Worm (Caenorhabditis elegans) whole organism, midembryonic: ENCODE data around the gene orc-2.

ENCODE experiments used
- cog-1 ChIP-seq: sonication (generic microtip); optimal IDR thresholded peaks from 2 replicates; lab custom pipeline; 2016; ENCODE audit warnings: missing genetic modification characterization, missing compliant biosample characterization
- klf-2 ChIP-seq: fragments of 200-800 bp; sonication (Bioruptor generic); conservative IDR thresholded peaks from 2 replicates; pipeline ENCODE4 v1.3.6; 2022; ENCODE audit warnings: missing genetic modification reagents, missing genetic modification characterization, missing compliant biosample characterization
- med-1 ChIP-seq: sonication (generic microtip); optimal IDR thresholded peaks from 2 replicates; lab custom pipeline; 2017; ENCODE audit warnings: missing genetic modification characterization, mild to moderate bottlenecking, missing compliant biosample characterization, antibody characterized with exemption, missing genetic modification reagents; ENCODE audit not compliant: insufficient read depth

DNA sequence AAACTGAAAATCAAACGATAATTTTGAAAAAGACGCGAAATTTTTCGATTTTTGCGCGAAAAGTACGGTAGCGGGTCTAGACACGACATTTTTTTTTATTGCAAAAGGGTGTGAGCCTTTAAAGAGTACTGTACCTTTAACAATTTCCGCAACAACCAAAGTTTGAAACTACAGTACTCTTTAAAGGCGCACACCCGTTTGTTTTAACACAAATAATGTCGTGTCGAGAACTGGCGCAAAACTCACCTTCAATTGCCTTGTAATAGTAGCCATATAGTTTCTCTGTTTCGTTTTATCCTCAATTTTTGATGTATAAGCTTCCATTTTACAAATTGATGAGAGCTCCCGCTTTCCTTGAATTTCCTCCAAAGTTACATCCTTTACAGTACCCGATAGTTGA, 11.5 kb downstream of the orc-2 start:
- TF ChIP-seq klf-2 (no peak), cog-1 (no peak), med-1 (GFP tag; lab: Kevin White, UChicago) (no peak)
